Worm (Caenorhabditis elegans) whole organism, L3 larva: ENCODE results near the gene iglr-1.

Source experiments
- ama-1 ChIP-seq: fragments of 150-350 bp; optimal IDR thresholded peaks from 2 replicates; lab custom pipeline; 2018
- daf-12 ChIP-seq: fragments of 150-350 bp; optimal IDR thresholded peaks from 2 replicates; lab custom pipeline; 2014; ENCODE audit warnings: missing biosample characterization, missing genetic modification reagents, missing genetic modification characterization
- egl-27 ChIP-seq: sonication (generic microtip); optimal IDR thresholded peaks from 4 replicates; lab custom pipeline; 2017; ENCODE audit warnings: missing biosample characterization, missing genetic modification reagents, missing genetic modification characterization
- fkh-10 ChIP-seq: sonication (generic microtip); optimal IDR thresholded peaks from 2 replicates; lab custom pipeline; 2017; ENCODE audit warnings: missing biosample characterization, missing genetic modification reagents, missing genetic modification characterization
- jun-1 ChIP-seq: fragments of 150-350 bp; optimal IDR thresholded peaks from 2 replicates; lab custom pipeline; 2014; ENCODE audit warnings: missing biosample characterization, missing genetic modification reagents, missing genetic modification characterization
- nhr-11 ChIP-seq: fragments of 150-350 bp; optimal IDR thresholded peaks from 2 replicates; lab custom pipeline; 2014; ENCODE audit warnings: missing biosample characterization, missing genetic modification characterization
- nhr-237 ChIP-seq: fragments of 150-350 bp; optimal IDR thresholded peaks from 2 replicates; lab custom pipeline; 2014; ENCODE audit warnings: missing biosample characterization, missing genetic modification characterization
- nhr-25 ChIP-seq: sonication (generic microtip); optimal IDR thresholded peaks from 2 replicates; lab custom pipeline; 2017; ENCODE audit warnings: missing biosample characterization, missing genetic modification characterization
- nhr-28 ChIP-seq: fragments of 150-350 bp; optimal IDR thresholded peaks from 2 replicates; lab custom pipeline; 2014; ENCODE audit warnings: missing biosample characterization, missing genetic modification characterization
- nhr-77 ChIP-seq: fragments of 150-350 bp; optimal IDR thresholded peaks from 2 replicates; lab custom pipeline; 2014; ENCODE audit warnings: missing biosample characterization, missing genetic modification characterization
- pqm-1 ChIP-seq: fragments of 150-350 bp; optimal IDR thresholded peaks from 2 replicates; lab custom pipeline; 2017; ENCODE audit warnings: missing biosample characterization, missing genetic modification characterization, inconsistent platforms
- ztf-11 ChIP-seq: fragments of 150-350 bp; optimal IDR thresholded peaks from 2 replicates; lab custom pipeline; 2014; ENCODE audit warnings: missing biosample characterization, missing genetic modification characterization
- ztf-4 ChIP-seq: fragments of 150-350 bp; optimal IDR thresholded peaks from 2 replicates; lab custom pipeline; 2014; ENCODE audit warnings: missing biosample characterization, missing genetic modification characterization

ce11 chrX:15036287-15036686 lies 45.1 kb upstream of the iglr-1 start:
- TF ChIP-seq ztf-4 (tag; lab: Kevin White, UChicago) (no peak), nhr-237 (tag; lab: Kevin White, UChicago) (no peak), nhr-77 (tag; lab: Kevin White, UChicago) (no peak), jun-1 (tag; lab: Kevin White, UChicago) (no peak), nhr-11 (tag; lab: Kevin White, UChicago) (no peak), daf-12 (tag; lab: Kevin White, UChicago) (no peak), egl-27 (no peak), ama-1 (peak; percentile 18), nhr-25 (tag; lab: Kevin White, UChicago) (no peak), nhr-28 (tag; lab: Kevin White, UChicago) (no peak), ztf-11 (tag; lab: Kevin White, UChicago) (no peak), pqm-1 (tag; lab: Kevin White, UChicago) (no peak), fkh-10 (GFP tag; lab: Kevin White, UChicago) (no peak)
